Worm (Caenorhabditis elegans) whole organism, late embryonic: ENCODE results near the gene srg-6.

Experiments used
- C08G9.2 ChIP-seq: sonication (generic microtip); optimal IDR thresholded peaks from 2 replicates; lab custom pipeline; 2016; ENCODE audit warnings: mild to moderate bottlenecking, missing genetic modification characterization, moderate library complexity, missing compliant biosample characterization
- C38D4.7 ChIP-seq: fragments of 200-800 bp; sonication (Bioruptor generic); optimal IDR thresholded peaks from 2 replicates; lab custom pipeline; 2018; ENCODE audit warnings: mild to moderate bottlenecking, missing genetic modification characterization, moderate library complexity, missing compliant biosample characterization
- F13H6.1 ChIP-seq: sonication (generic microtip); optimal IDR thresholded peaks from 2 replicates; lab custom pipeline; 2016; ENCODE audit warnings: missing genetic modification characterization, missing compliant biosample characterization
- K09A11.1 ChIP-seq: sonication (generic microtip); optimal IDR thresholded peaks from 2 replicates; lab custom pipeline; 2017; ENCODE audit warnings: antibody characterized with exemption, mild to moderate bottlenecking, missing genetic modification characterization, missing compliant biosample characterization; ENCODE audit not compliant: insufficient read depth
- T23F11.4 ChIP-seq: fragments of 200-800 bp; sonication (Bioruptor generic); optimal IDR thresholded peaks from 2 replicates; lab custom pipeline; 2018; ENCODE audit warnings: mild to moderate bottlenecking, missing genetic modification characterization, missing compliant biosample characterization
- ceh-14 ChIP-seq: sonication (generic microtip); optimal IDR thresholded peaks from 2 replicates; lab custom pipeline; 2016; ENCODE audit warnings: missing genotype, missing genetic modification characterization, missing compliant biosample characterization
- ceh-18 ChIP-seq: sonication (generic microtip); optimal IDR thresholded peaks from 2 replicates; lab custom pipeline; 2016; ENCODE audit warnings: missing genetic modification characterization, missing compliant biosample characterization
- ceh-19 ChIP-seq: fragments of 200-800 bp; sonication (Bioruptor generic); optimal IDR thresholded peaks from 2 replicates; lab custom pipeline; 2018; ENCODE audit warnings: mild to moderate bottlenecking, missing genetic modification characterization, missing compliant biosample characterization
- ceh-30 ChIP-seq: fragments of 150-350 bp; optimal IDR thresholded peaks from 2 replicates; lab custom pipeline; 2014; ENCODE audit warnings: missing biosample characterization, missing genetic modification characterization
- ceh-34 ChIP-seq: sonication (generic microtip); optimal IDR thresholded peaks from 2 replicates; lab custom pipeline; 2016; ENCODE audit warnings: mild to moderate bottlenecking, missing genetic modification characterization, missing compliant biosample characterization
- ceh-45 ChIP-seq: fragments of 200-800 bp; sonication (Bioruptor generic); IDR thresholded peaks from 2 replicates; pipeline ENCODE4 v1.3.6; 2022; ENCODE audit warnings: missing genetic modification reagents, missing genetic modification characterization, missing compliant biosample characterization
- ceh-48 ChIP-seq: sonication (generic microtip); optimal IDR thresholded peaks from 2 replicates; lab custom pipeline; 2016; ENCODE audit warnings: missing genetic modification characterization, inconsistent platforms, missing compliant biosample characterization
- che-1 ChIP-seq: sonication (generic microtip); optimal IDR thresholded peaks from 2 replicates; lab custom pipeline; 2016; ENCODE audit warnings: mild to moderate bottlenecking, missing genetic modification characterization, missing compliant biosample characterization
- dve-1 ChIP-seq: sonication (generic microtip); optimal IDR thresholded peaks from 2 replicates; lab custom pipeline; 2017; ENCODE audit warnings: antibody characterized with exemption, mild to moderate bottlenecking, missing genetic modification characterization, missing compliant biosample characterization
- elt-2 ChIP-seq: sonication (generic microtip); optimal IDR thresholded peaks from 2 replicates; lab custom pipeline; 2016; ENCODE audit warnings: missing genetic modification reagents, missing genetic modification characterization, missing compliant biosample characterization
- elt-4 ChIP-seq: sonication (generic microtip); optimal IDR thresholded peaks from 2 replicates; lab custom pipeline; 2016; ENCODE audit warnings: missing genetic modification characterization, missing compliant biosample characterization
- ets-4 ChIP-seq: sonication (generic microtip); optimal IDR thresholded peaks from 2 replicates; lab custom pipeline; 2016; ENCODE audit warnings: missing genetic modification characterization, missing compliant biosample characterization
- eyg-1 ChIP-seq: sonication (generic microtip); optimal IDR thresholded peaks from 2 replicates; lab custom pipeline; 2016; ENCODE audit warnings: missing genotype, missing genetic modification characterization, missing compliant biosample characterization
- fax-1 ChIP-seq: sonication (generic microtip); optimal IDR thresholded peaks from 2 replicates; lab custom pipeline; 2016; ENCODE audit warnings: missing genotype, missing genetic modification characterization, missing compliant biosample characterization
- fkh-6 ChIP-seq: sonication (generic microtip); optimal IDR thresholded peaks from 2 replicates; lab custom pipeline; 2016; ENCODE audit warnings: missing genetic modification characterization, missing compliant biosample characterization
- hlh-13 ChIP-seq: fragments of 200-800 bp; sonication (Bioruptor generic); optimal IDR thresholded peaks from 2 replicates; lab custom pipeline; 2018; ENCODE audit warnings: mild to moderate bottlenecking, missing genetic modification characterization, missing compliant biosample characterization
- hlh-30 ChIP-seq: sonication (generic microtip); optimal IDR thresholded peaks from 2 replicates; lab custom pipeline; 2017; ENCODE audit warnings: antibody characterized with exemption, missing genetic modification characterization, missing compliant biosample characterization; ENCODE audit not compliant: insufficient read depth
- hlh-8 ChIP-seq: sonication (generic microtip); optimal IDR thresholded peaks from 2 replicates; lab custom pipeline; 2016; ENCODE audit warnings: missing genotype, missing genetic modification characterization, missing compliant biosample characterization
- madf-2 ChIP-seq: sonication (generic microtip); optimal IDR thresholded peaks from 2 replicates; lab custom pipeline; 2017; ENCODE audit warnings: missing genetic modification characterization, missing compliant biosample characterization
- mec-3 ChIP-seq: sonication (generic microtip); optimal IDR thresholded peaks from 2 replicates; lab custom pipeline; 2016; ENCODE audit warnings: borderline replicate concordance, missing genetic modification characterization, missing compliant biosample characterization
- nfya-1 ChIP-seq: sonication (generic microtip); optimal IDR thresholded peaks from 2 replicates; lab custom pipeline; 2017; ENCODE audit warnings: missing genetic modification characterization, mild to moderate bottlenecking, missing compliant biosample characterization, antibody characterized with exemption, moderate library complexity
- nhr-11 ChIP-seq: fragments of 150-350 bp; optimal IDR thresholded peaks from 2 replicates; lab custom pipeline; 2014; ENCODE audit warnings: missing biosample characterization, missing genetic modification characterization
- npax-4 ChIP-seq: sonication (generic microtip); optimal IDR thresholded peaks from 2 replicates; lab custom pipeline; 2016; ENCODE audit warnings: missing genetic modification characterization, missing compliant biosample characterization
- odd-2 ChIP-seq: sonication (generic microtip); optimal IDR thresholded peaks from 2 replicates; lab custom pipeline; 2017; ENCODE audit warnings: antibody characterized with exemption, mild to moderate bottlenecking, missing genetic modification characterization, missing compliant biosample characterization
- pat-9 ChIP-seq: fragments of 200-800 bp; sonication (Bioruptor generic); optimal IDR thresholded peaks from 2 replicates; lab custom pipeline; 2018; ENCODE audit warnings: mild to moderate bottlenecking, missing genetic modification characterization, moderate library complexity, missing compliant biosample characterization
- pha-4 ChIP-seq: fragments of 150-350 bp; optimal IDR thresholded peaks from 2 replicates; lab custom pipeline; 2018; ENCODE audit warnings: missing biosample characterization, missing genetic modification reagents, missing genetic modification characterization
- pqm-1 ChIP-seq: sonication (generic microtip); optimal IDR thresholded peaks from 2 replicates; lab custom pipeline; 2016; ENCODE audit warnings: missing genetic modification characterization, missing compliant biosample characterization
- rnt-1 ChIP-seq: sonication (generic microtip); optimal IDR thresholded peaks from 2 replicates; lab custom pipeline; 2016; ENCODE audit warnings: missing genetic modification characterization, missing compliant biosample characterization
- sdc-2 ChIP-seq: sonication (generic microtip); optimal IDR thresholded peaks from 2 replicates; lab custom pipeline; 2016; ENCODE audit warnings: missing genotype, missing genetic modification characterization, missing compliant biosample characterization
- sox-4 ChIP-seq: sonication (generic microtip); optimal IDR thresholded peaks from 2 replicates; lab custom pipeline; 2017; ENCODE audit warnings: mild to moderate bottlenecking, missing genetic modification characterization, inconsistent platforms, missing compliant biosample characterization
- syd-9 ChIP-seq: sonication (generic microtip); optimal IDR thresholded peaks from 2 replicates; lab custom pipeline; 2016; ENCODE audit warnings: mild to moderate bottlenecking, missing genetic modification characterization, moderate library complexity, missing compliant biosample characterization
- tbx-7 ChIP-seq: sonication (generic microtip); optimal IDR thresholded peaks from 2 replicates; lab custom pipeline; 2016; ENCODE audit warnings: missing genotype, missing genetic modification characterization, missing compliant biosample characterization
- unc-55 ChIP-seq: sonication (generic microtip); optimal IDR thresholded peaks from 2 replicates; lab custom pipeline; 2017; ENCODE audit warnings: missing biosample characterization, missing genetic modification reagents, missing genetic modification characterization

srg-6 gene

ce11 chrIII:6251511-6251910 is 14.3 kb downstream of the srg-6 start, which contains the start of gene amdh-1:
Gene amdh-1, plus strand, starts transcription at chrIII:6251811.
- TF ChIP-seq che-1 (no peak), hlh-30 (tag; lab: Kevin White, UChicago) (no peak), ceh-19 (GFP tag; lab: Kevin White, UChicago) (no peak), dve-1 (tag; lab: Kevin White, UChicago) (no peak), nfya-1 (no peak)

- TF ChIP-seq che-1: no peak
- no peak for TF ChIP-seq hlh-8 (tag; lab: Kevin White, UChicago)
- TF ChIP-seq syd-9 (tag; lab: Kevin White, UChicago): no peak
- no peak for TF ChIP-seq sdc-2 (tag; lab: Kevin White, UChicago)
- no peak for TF ChIP-seq madf-2 (tag; lab: Kevin White, UChicago)
- TF ChIP-seq F13H6.1 (tag; lab: Kevin White, UChicago): no peak
- no peak for TF ChIP-seq T23F11.4 (GFP tag; lab: Kevin White, UChicago)
- TF ChIP-seq C08G9.2 (tag; lab: Kevin White, UChicago): no peak
- TF ChIP-seq tbx-7: no peak
- TF ChIP-seq ets-4 (tag; lab: Kevin White, UChicago): no peak
- no peak for TF ChIP-seq hlh-30 (tag; lab: Kevin White, UChicago)
Measured at ce11 chrIII:6248064-6248687, 17.6 kb downstream of the srg-6 start, which contains the start of the genes gen-1 and stt-3. Gene gen-1, minus strand, starts transcription at chrIII:6248158. Gene stt-3, plus strand, starts transcription at chrIII:6248637.

ce11 chrIII:6245728-6246127 is 20.1 kb downstream of the srg-6 start, which contains the start of gene bcas-2:
Gene bcas-2, minus strand, starts transcription at chrIII:6245828.
- TF ChIP-seq pha-4 (tag; lab: Kevin White, UChicago) (no peak), nhr-11 (tag; lab: Kevin White, UChicago) (no peak), fkh-6 (no peak), ceh-30 (tag; lab: Kevin White, UChicago) (no peak), K09A11.1 (tag; lab: Kevin White, UChicago) (no peak), elt-4 (tag; lab: Kevin White, UChicago) (no peak), ceh-45 (GFP tag; lab: Robert Waterston, UW) (no peak), eyg-1 (no peak)

- TF ChIP-seq hlh-30 (tag; lab: Kevin White, UChicago): no peak
- TF ChIP-seq pat-9 (tag; lab: Kevin White, UChicago): no peak
- no peak for TF ChIP-seq npax-4
- TF ChIP-seq unc-55 (GFP tag; lab: Kevin White, UChicago): no peak
- no peak for TF ChIP-seq fax-1 (tag; lab: Kevin White, UChicago)
- TF ChIP-seq odd-2 (tag; lab: Kevin White, UChicago): no peak
- no peak for TF ChIP-seq ceh-14 (tag; lab: Kevin White, UChicago)
- TF ChIP-seq C08G9.2 (tag; lab: Kevin White, UChicago): no peak
- TF ChIP-seq pha-4 (tag; lab: Kevin White, UChicago): no peak
- TF ChIP-seq elt-2 (tag; lab: Kevin White, UChicago): no peak
- no peak for TF ChIP-seq mec-3 (tag; lab: Kevin White, UChicago)
- no peak for TF ChIP-seq ceh-48
- no peak for TF ChIP-seq ceh-45 (GFP tag; lab: Robert Waterston, UW)
- TF ChIP-seq C38D4.7 (GFP tag; lab: Kevin White, UChicago): no peak
Measured at ce11 chrIII:6240528-6240927, 25.3 kb downstream of the srg-6 start, which contains the start of gene T12A2.3. Gene T12A2.3, plus strand, starts transcription at chrIII:6240828.

ce11 chrIII:6236649-6237048 is 29.2 kb downstream of the srg-6 start, which contains the start of gene T12A2.21:
Gene T12A2.21, minus strand, starts transcription at chrIII:6236749.
- TF ChIP-seq hlh-13: no peak
- TF ChIP-seq T23F11.4 (GFP tag; lab: Kevin White, UChicago): no peak
- no peak for TF ChIP-seq che-1
- no peak for TF ChIP-seq ceh-18 (tag; lab: Kevin White, UChicago)
- TF ChIP-seq sox-4 (tag; lab: Kevin White, UChicago): no peak
- no peak for TF ChIP-seq ceh-30 (tag; lab: Kevin White, UChicago)
- TF ChIP-seq eyg-1: no peak
- no peak for TF ChIP-seq pqm-1
- no peak for TF ChIP-seq ceh-34
- TF ChIP-seq ceh-48: no peak
- no peak for TF ChIP-seq ceh-14 (tag; lab: Kevin White, UChicago)
- no peak for TF ChIP-seq mec-3 (tag; lab: Kevin White, UChicago)
- no peak for TF ChIP-seq npax-4
- no peak for TF ChIP-seq rnt-1
